Worm (Caenorhabditis elegans) whole organism, L4 larva: Measurements from ENCODE around the gene Y105C5A.1274.

Experiments used
- F37D6.2 ChIP-seq: sonication (generic microtip); optimal IDR thresholded peaks from 2 replicates; lab custom pipeline; 2016; ENCODE audit warnings: mild to moderate bottlenecking, missing genetic modification characterization, missing compliant biosample characterization
- F49E8.2 ChIP-seq: sonication (generic microtip); optimal IDR thresholded peaks from 2 replicates; lab custom pipeline; 2016; ENCODE audit warnings: missing compliant biosample characterization, mild to moderate bottlenecking, missing genetic modification characterization, borderline replicate concordance
- Y48G9A.11 ChIP-seq: fragments of 200-800 bp; sonication (Bioruptor generic); IDR thresholded peaks from 2 replicates; pipeline ENCODE4 v1.3.6; 2022; ENCODE audit warnings: missing genetic modification reagents, missing genetic modification characterization, missing compliant biosample characterization
- Y75B8A.6 ChIP-seq: fragments of 200-800 bp; sonication (Bioruptor generic); IDR thresholded peaks from 2 replicates; pipeline ENCODE4 v1.3.6; 2022; ENCODE audit warnings: missing genetic modification reagents, missing genetic modification characterization, missing compliant biosample characterization
- ZK337.2 ChIP-seq: fragments of 200-800 bp; sonication (Bioruptor generic); IDR thresholded peaks from 2 replicates; pipeline ENCODE4 v1.3.6; 2022; ENCODE audit warnings: missing genetic modification reagents, missing genetic modification characterization, missing compliant biosample characterization
- aha-1 ChIP-seq: fragments of 150-350 bp; peaks from one replicate; lab custom pipeline; 2014; ENCODE audit warnings: missing biosample characterization, missing genetic modification characterization
- duxl-1 ChIP-seq: sonication (generic microtip); optimal IDR thresholded peaks from 2 replicates; lab custom pipeline; 2016; ENCODE audit warnings: mild to moderate bottlenecking, missing genetic modification characterization, moderate library complexity, missing compliant biosample characterization; ENCODE audit not compliant: poor library complexity
- fkh-10 ChIP-seq: fragments of 150-350 bp; optimal IDR thresholded peaks from 2 replicates; lab custom pipeline; 2014; ENCODE audit warnings: missing biosample characterization, missing genetic modification reagents, missing genetic modification characterization
- gei-8 ChIP-seq: fragments of 200-800 bp; sonication (Bioruptor generic); optimal IDR thresholded peaks from 2 replicates; lab custom pipeline; 2018; ENCODE audit warnings: mild to moderate bottlenecking, missing genetic modification characterization, missing compliant biosample characterization
- hlh-11 ChIP-seq: fragments of 200-800 bp; sonication (Bioruptor generic); optimal IDR thresholded peaks from 2 replicates; lab custom pipeline; 2018; ENCODE audit warnings: mild to moderate bottlenecking, missing genetic modification characterization, missing compliant biosample characterization
- hlh-30 ChIP-seq: sonication (generic microtip); optimal IDR thresholded peaks from 2 replicates; lab custom pipeline; 2017; ENCODE audit warnings: antibody characterized with exemption, mild to moderate bottlenecking, missing genetic modification characterization, missing compliant biosample characterization; ENCODE audit not compliant: insufficient read depth
- hmg-1.1 ChIP-seq: fragments of 200-800 bp; sonication (Bioruptor generic); IDR thresholded peaks from 2 replicates; pipeline ENCODE4 v1.3.6; 2022; ENCODE audit warnings: missing genetic modification reagents, missing genetic modification characterization, missing compliant biosample characterization
- lin-13 ChIP-seq: fragments of 150-350 bp; optimal IDR thresholded peaks from 2 replicates; lab custom pipeline; 2014; ENCODE audit warnings: missing biosample characterization, missing genetic modification reagents, missing genetic modification characterization
- mdl-1 ChIP-seq, 2 experiments: fragments of 150-350 bp in 1 of 2; sonication (generic microtip) in 1 of 2; optimal IDR thresholded peaks; 2 replicates each; lab custom pipeline; 2014 to 2017; ENCODE audit warnings: missing biosample characterization in 2 of 2, missing genetic modification characterization in 2 of 2
- mdt-29 ChIP-seq: fragments of 200-800 bp; sonication (Bioruptor generic); IDR thresholded peaks from 2 replicates; pipeline ENCODE4 v1.3.6; 2022; ENCODE audit warnings: missing genetic modification reagents, missing genetic modification characterization, missing compliant biosample characterization
- mep-1 ChIP-seq: fragments of 150-350 bp; sonication (generic microtip); optimal IDR thresholded peaks from 3 replicates; lab custom pipeline; 2014; ENCODE audit warnings: missing biosample characterization, missing genetic modification characterization
- mxl-3 ChIP-seq: fragments of 200-800 bp; sonication (Bioruptor generic); optimal IDR thresholded peaks from 2 replicates; lab custom pipeline; 2018; ENCODE audit warnings: mild to moderate bottlenecking, missing genetic modification characterization, missing compliant biosample characterization
- nhr-10 ChIP-seq: fragments of 150-350 bp; optimal IDR thresholded peaks from 2 replicates; lab custom pipeline; 2014; ENCODE audit warnings: missing biosample characterization, missing genetic modification characterization
- nhr-11 ChIP-seq: fragments of 150-350 bp; optimal IDR thresholded peaks from 2 replicates; lab custom pipeline; 2014; ENCODE audit warnings: missing biosample characterization, missing genetic modification characterization
- nhr-237 ChIP-seq: sonication (generic microtip); optimal IDR thresholded peaks from 2 replicates; lab custom pipeline; 2017; ENCODE audit warnings: missing biosample characterization, missing genetic modification characterization
- nhr-25 ChIP-seq: sonication (generic microtip); optimal IDR thresholded peaks from 2 replicates; lab custom pipeline; 2017; ENCODE audit warnings: missing genetic modification characterization, mild to moderate bottlenecking, missing compliant biosample characterization, antibody characterized with exemption, moderate library complexity, borderline replicate concordance; ENCODE audit not compliant: insufficient read depth
- nhr-28 ChIP-seq: fragments of 150-350 bp; optimal IDR thresholded peaks from 2 replicates; lab custom pipeline; 2014; ENCODE audit warnings: missing biosample characterization, missing genetic modification characterization
- nhr-42 ChIP-seq: fragments of 200-800 bp; sonication (Bioruptor generic); IDR thresholded peaks from 2 replicates; pipeline ENCODE4 v1.3.6; 2022; ENCODE audit warnings: missing genetic modification characterization, missing compliant biosample characterization
- nhr-48 ChIP-seq: sonication (generic microtip); optimal IDR thresholded peaks from 2 replicates; lab custom pipeline; 2016; ENCODE audit warnings: mild to moderate bottlenecking, missing genetic modification characterization, missing compliant biosample characterization
- nhr-6 ChIP-seq: fragments of 150-350 bp; optimal IDR thresholded peaks from 2 replicates; lab custom pipeline; 2014; ENCODE audit warnings: missing biosample characterization, missing genetic modification characterization
- nhr-77 ChIP-seq: fragments of 150-350 bp; optimal IDR thresholded peaks from 2 replicates; lab custom pipeline; 2014; ENCODE audit warnings: missing biosample characterization, missing genetic modification characterization
- snpc-1.2 ChIP-seq: fragments of 200-800 bp; sonication (Bioruptor generic); IDR thresholded peaks from 2 replicates; pipeline ENCODE4 v1.3.6; 2022; ENCODE audit warnings: missing genetic modification reagents, missing genetic modification characterization, missing compliant biosample characterization
- tra-1 ChIP-seq: fragments of 200-800 bp; sonication (Bioruptor generic); IDR thresholded peaks from 2 replicates; pipeline ENCODE4 v1.3.6; 2022; ENCODE audit warnings: missing genetic modification reagents, missing genetic modification characterization, missing compliant biosample characterization
- unc-62 ChIP-seq, 3 experiments: fragments of 150-350 bp in 1 of 3; sonication (generic microtip); optimal IDR thresholded peaks in 2 of 3; peaks in 1 of 3; 1 replicate in 1 of 3; 2 replicates in 2 of 3; lab custom pipeline; 2014 to 2017; ENCODE audit warnings: missing biosample characterization in 3 of 3, missing genetic modification characterization in 3 of 3, missing genetic modification reagents in 3 of 3, missing genotype in 1 of 3
- zfp-2 ChIP-seq: sonication (generic microtip); optimal IDR thresholded peaks from 2 replicates; lab custom pipeline; 2016; ENCODE audit warnings: mild to moderate bottlenecking, missing genetic modification characterization, missing compliant biosample characterization

Gene Y105C5A.1274

ce11 chrIV:15646418-15647220 is 12.1 kb downstream of the Y105C5A.1274 start, which contains the start of the genes Y105C5A.1268 and Y105C5A.1272 (continued):
- peak; percentile 47 for TF ChIP-seq nhr-25 (tag; lab: Kevin White, UChicago)
- peak; percentile 9 for TF ChIP-seq nhr-10 (tag; lab: Kevin White, UChicago)
- peak; percentile 19 for TF ChIP-seq gei-8 (GFP tag; lab: Kevin White, UChicago)
- 0 out of 2 replicates have a peak, but pooled peaks have one; percentile 44 for TF ChIP-seq snpc-1.2
- peak; percentile 28 for TF ChIP-seq zfp-2 (tag; lab: Kevin White, UChicago)
- TF ChIP-seq fkh-10 (GFP tag; lab: Kevin White, UChicago), result peak; percentile 56
- TF ChIP-seq hlh-11 (tag; lab: Kevin White, UChicago), result peak; percentile 88
- peak; percentile 60; the same call in 1 of the 2 replicates for TF ChIP-seq nhr-42 (GFP tag; lab: Robert Waterston, UW)
- TF ChIP-seq mdl-1 (tag; optimal IDR thresholded peaks at IDR 0.05; lab: Kevin White, UChicago), result peak; percentile 47 to 74
- TF ChIP-seq mxl-3, result peak; percentile 61
- TF ChIP-seq tra-1 (GFP tag; lab: Robert Waterston, UW), result 0 out of 2 replicates have a peak, but pooled peaks have one; percentile 21
- TF ChIP-seq nhr-6, result peak; percentile 82
- TF ChIP-seq nhr-48 (tag; lab: Kevin White, UChicago), result peak; percentile 52
- TF ChIP-seq mep-1 (tag; lab: Kevin White, UChicago), result peak; percentile 86
- TF ChIP-seq nhr-11 (tag; lab: Kevin White, UChicago), result peak; percentile 38
- peak; percentile 71 for TF ChIP-seq nhr-77 (tag; lab: Kevin White, UChicago)

- TF ChIP-seq Y75B8A.6 (GFP tag; lab: Robert Waterston, UW) (no peak), lin-13 (GFP tag; lab: Kevin White, UChicago) (no peak), hmg-1.1 (GFP tag; lab: Robert Waterston, UW) (peak; percentile 7; the same call in 1 of the 2 replicates), duxl-1 (tag; lab: Kevin White, UChicago) (peak; percentile 60)
- TF ChIP-seq, all 104 proteins: peak for 2
These were observed 13.7 kb downstream of the Y105C5A.1274 start for ce11 chrIV:15648245-15648644.

- TF ChIP-seq snpc-1.2 (peak; percentile 99), mdt-29 (GFP tag; lab: Robert Waterston, UW) (peak; percentile 70; the same call in 1 of the 2 replicates), Y48G9A.11 (GFP tag; lab: Robert Waterston, UW) (0 out of 2 replicates have a peak, but pooled peaks have one; percentile 48), F49E8.2 (tag; lab: Kevin White, UChicago) (peak; percentile 7)
These were observed 14.7 kb downstream of the Y105C5A.1274 start for ce11 chrIV:15649227-15649626.

- TF ChIP-seq ZK337.2 (no peak), snpc-1.2 (peak; percentile 59; the same call in 1 of the 2 replicates)
These were observed 23.9 kb downstream of the Y105C5A.1274 start for ce11 chrIV:15658444-15658843.

- TF ChIP-seq unc-62 (GFP tag; optimal IDR thresholded peaks at IDR 0.05 in 1 of 2; lab: Kevin White, UChicago) (peak in 1 of 2 experiments; percentile 45), unc-62 (tag; optimal IDR thresholded peaks at IDR 0.05; lab: Kevin White, UChicago) (no peak), aha-1 (tag; lab: Kevin White, UChicago) (peak; percentile 74), hlh-30 (peak; percentile 51), nhr-28 (tag; lab: Kevin White, UChicago) (peak; percentile 67), F37D6.2 (tag; lab: Kevin White, UChicago) (no peak), nhr-237 (no peak), mdl-1 (tag; optimal IDR thresholded peaks at IDR 0.05; lab: Kevin White, UChicago) (no peak)
- TF ChIP-seq, all 104 proteins: peak for 4
These were observed 38.5 kb downstream of the Y105C5A.1274 start for ce11 chrIV:15672994-15673393.
